Worm (Caenorhabditis elegans): Measurements from ENCODE around the gene dhrr-1.
"Not testable (repeated sequence)": the region's sequence is repeated elsewhere in the genome, so short reads cannot be mapped to it uniquely, and the experiment has no call there.

The dhrr-1 gene

DNA sequence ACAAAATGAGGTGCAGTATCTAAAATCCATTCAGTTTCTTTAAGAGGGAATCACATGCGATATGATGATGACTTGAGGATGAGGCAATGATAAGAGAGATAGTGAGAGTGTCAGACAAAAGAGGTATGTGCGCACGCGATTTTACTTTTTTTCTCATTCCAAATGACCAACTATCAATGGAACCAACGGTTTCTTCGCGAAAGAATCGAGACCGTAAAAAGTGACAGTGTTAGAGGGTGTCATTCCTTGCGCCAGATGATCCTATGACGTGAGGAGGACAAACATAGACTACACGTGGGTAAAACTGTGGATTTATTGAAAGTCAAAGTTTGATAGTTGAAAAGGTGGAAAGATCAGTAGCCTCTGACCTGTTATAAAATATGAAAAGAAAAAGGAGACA lies 39.4 kb downstream of the dhrr-1 start:
- TF ChIP-seq flt-1 (GFP tag; IDR thresholded peaks at IDR 0.05) = no peak
- no peak for TF ChIP-seq med-1 (GFP tag; optimal IDR thresholded peaks at IDR 0.05; ENCODE audit: insufficient read depth)
- TF ChIP-seq T22C8.4 (GFP tag; IDR thresholded peaks at IDR 0.05) = no peak
- TF ChIP-seq ref-1 (GFP tag; conservative IDR thresholded peaks at IDR 0.05) = no peak

DNA sequence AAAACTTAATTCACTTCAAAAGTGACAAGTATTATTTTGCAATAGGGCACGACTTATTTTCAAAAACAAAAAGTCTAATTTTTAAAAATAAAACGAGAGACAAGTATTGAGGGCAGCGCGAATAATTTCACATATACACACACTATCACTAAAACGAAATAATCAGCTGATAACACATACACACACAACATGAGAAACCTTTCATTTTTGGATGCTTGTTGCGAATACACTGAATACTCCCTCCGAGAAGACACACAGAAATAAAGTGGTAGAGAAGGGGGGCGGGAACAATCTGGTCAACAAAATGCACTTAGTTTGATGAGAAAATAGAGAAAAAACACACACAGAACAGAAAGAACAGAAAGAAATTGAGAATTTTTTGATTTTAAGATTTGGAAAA lies 40.0 kb downstream of the dhrr-1 start:
- TF ChIP-seq flt-1 (GFP tag; IDR thresholded peaks at IDR 0.05) (no peak), tab-1 (GFP tag; IDR thresholded peaks at IDR 0.05) (no peak)

ce11 chrIII:8984960-8985359 lies 40.5 kb downstream of the dhrr-1 start:
- TF ChIP-seq med-1 (GFP tag; optimal IDR thresholded peaks at IDR 0.05; ENCODE audit: insufficient read depth) (no peak), T22C8.4 (GFP tag; IDR thresholded peaks at IDR 0.05) (no peak), tab-1 (GFP tag; IDR thresholded peaks at IDR 0.05) (no peak), klf-2 (GFP tag; conservative IDR thresholded peaks at IDR 0.05) (no peak), ztf-23 (GFP tag; IDR thresholded peaks at IDR 0.05) (no peak), cog-1 (tag; optimal IDR thresholded peaks at IDR 0.05) (no peak), flt-1 (GFP tag; IDR thresholded peaks at IDR 0.05) (no peak), ztf-29 (GFP tag; IDR thresholded peaks at IDR 0.05) (no peak), ref-1 (GFP tag; conservative IDR thresholded peaks at IDR 0.05) (no peak)

ce11 chrIII:8985461-8985860 lies 41.0 kb downstream of the dhrr-1 start:
- TF ChIP-seq cog-1 (tag; optimal IDR thresholded peaks at IDR 0.05) = no peak
- TF ChIP-seq flt-1 (GFP tag; IDR thresholded peaks at IDR 0.05) = no peak

DNA sequence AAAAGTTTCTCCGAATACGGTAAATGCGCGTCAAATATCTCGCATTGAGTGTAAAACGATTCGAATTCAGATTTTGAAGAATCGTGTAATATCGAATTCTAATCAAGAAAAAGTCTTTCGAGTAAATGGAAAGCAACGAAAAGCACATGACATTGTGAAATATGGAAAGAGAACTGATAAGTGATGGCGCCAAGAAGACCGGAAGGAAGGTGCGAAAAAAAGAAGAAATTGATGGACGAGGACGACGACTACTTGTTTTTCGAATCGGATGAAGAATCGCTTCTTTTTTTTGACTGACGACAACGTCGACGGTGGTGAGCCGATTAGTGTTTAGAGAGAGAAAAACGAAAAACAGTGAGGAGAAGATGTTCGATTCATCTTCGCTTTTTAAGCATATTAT lies 41.5 kb downstream of the dhrr-1 start:
- TF ChIP-seq ref-1 (GFP tag; conservative IDR thresholded peaks at IDR 0.05) (no peak), tab-1 (GFP tag; IDR thresholded peaks at IDR 0.05) (no peak), cog-1 (tag; optimal IDR thresholded peaks at IDR 0.05) (no peak), ztf-29 (GFP tag; IDR thresholded peaks at IDR 0.05) (no peak), klf-2 (GFP tag; conservative IDR thresholded peaks at IDR 0.05) (no peak), T22C8.4 (GFP tag; IDR thresholded peaks at IDR 0.05) (no peak), flt-1 (GFP tag; IDR thresholded peaks at IDR 0.05) (no peak)

DNA sequence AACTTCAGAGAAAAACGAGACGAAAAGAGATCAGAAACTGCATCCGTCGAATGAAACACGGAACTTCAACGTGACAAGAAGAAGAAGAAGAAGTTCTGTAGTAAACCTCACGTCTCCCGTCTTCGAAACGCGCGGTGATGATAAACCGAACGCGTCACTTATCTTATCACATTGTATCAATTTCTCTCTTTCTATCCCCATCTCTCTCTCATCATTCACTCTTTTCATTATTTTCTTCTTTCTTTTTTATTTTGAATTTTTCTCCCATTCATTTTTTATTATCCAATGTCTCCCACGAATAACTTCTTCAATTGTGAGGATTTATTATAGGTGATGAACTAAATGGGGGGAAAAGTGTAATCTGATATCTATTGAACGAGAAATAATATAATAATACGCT lies 42.4 kb downstream of the dhrr-1 start:
- TF ChIP-seq tab-1 (GFP tag; IDR thresholded peaks at IDR 0.05) (no peak), ztf-23 (GFP tag; IDR thresholded peaks at IDR 0.05) (no peak)

DNA sequence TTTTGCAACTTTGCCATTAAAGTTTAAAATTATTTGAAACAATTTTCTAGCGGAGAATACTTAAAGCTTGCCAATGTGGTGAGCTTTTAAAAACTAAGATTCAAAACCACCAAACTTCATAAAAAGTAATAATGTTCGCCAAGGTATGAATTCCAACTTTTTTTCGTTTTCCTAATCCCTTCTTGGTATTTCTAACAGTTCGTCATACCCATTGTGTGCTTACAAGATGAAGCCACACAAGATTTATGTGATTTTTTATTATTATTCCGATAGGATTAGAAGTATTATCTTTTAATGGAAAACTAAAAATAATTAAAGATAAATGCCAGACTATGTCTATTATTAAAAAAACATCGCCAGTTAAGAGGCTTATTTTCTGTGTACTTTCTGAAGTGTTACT lies 43.6 kb downstream of the dhrr-1 start:
- TF ChIP-seq tab-1 (GFP tag; IDR thresholded peaks at IDR 0.05) (no peak), ztf-29 (GFP tag; IDR thresholded peaks at IDR 0.05) (no peak), ztf-23 (GFP tag; IDR thresholded peaks at IDR 0.05) (no peak), klf-2 (GFP tag; conservative IDR thresholded peaks at IDR 0.05) (no peak), ref-1 (GFP tag; conservative IDR thresholded peaks at IDR 0.05) (no peak), flt-1 (GFP tag; IDR thresholded peaks at IDR 0.05) (no peak), med-1 (GFP tag; optimal IDR thresholded peaks at IDR 0.05; ENCODE audit: insufficient read depth) (no peak), cog-1 (tag; optimal IDR thresholded peaks at IDR 0.05) (no peak), T22C8.4 (GFP tag; IDR thresholded peaks at IDR 0.05) (no peak)

ce11 chrIII:8988544-8988943 lies 44.1 kb downstream of the dhrr-1 start:
- TF ChIP-seq med-1 (GFP tag; optimal IDR thresholded peaks at IDR 0.05; ENCODE audit: insufficient read depth) (no peak), flt-1 (GFP tag; IDR thresholded peaks at IDR 0.05) (0 out of 2 replicates have a peak, but pooled peaks have one; percentile 34), T22C8.4 (GFP tag; IDR thresholded peaks at IDR 0.05) (no peak; the same call in 1 of the 2 replicates)

- TF ChIP-seq ref-1 (GFP tag; conservative IDR thresholded peaks at IDR 0.05); flt-1 (GFP tag; IDR thresholded peaks at IDR 0.05); cog-1 (tag; optimal IDR thresholded peaks at IDR 0.05): not testable (repeated sequence)
Observed at ce11 chrIII:8989752-8990151, 45.3 kb downstream of the dhrr-1 start, which contains the start of gene R08D7.7. R08D7.7 (plus strand) TSS chrIII:8990052.

DNA sequence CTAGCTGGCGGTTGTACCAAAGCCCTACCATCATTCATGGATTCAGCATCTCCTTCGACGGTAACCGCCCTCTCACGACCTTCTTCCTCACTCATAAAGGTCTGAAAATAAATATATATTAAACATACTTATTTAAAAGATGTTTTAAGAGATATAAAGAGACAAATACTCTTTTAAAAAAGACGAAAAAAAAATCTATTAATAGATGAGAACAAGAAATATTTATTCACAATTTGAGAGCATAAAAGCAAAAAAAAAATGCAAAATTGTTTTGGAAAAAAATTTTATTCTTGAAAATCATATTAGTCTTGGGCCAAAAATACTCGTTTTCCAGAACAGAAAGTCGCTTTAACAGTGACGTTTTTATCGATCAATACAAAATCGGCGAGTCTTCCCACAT lies 52.2 kb downstream of the dhrr-1 start, which contains the start of gene skat-1:
TSS of gene skat-1 (minus strand) at position 101 of the 400 bp plus-strand sequence.
- TF ChIP-seq klf-2 (GFP tag; conservative IDR thresholded peaks at IDR 0.05) (no peak), tab-1 (GFP tag; IDR thresholded peaks at IDR 0.05) (no peak), T22C8.4 (GFP tag; IDR thresholded peaks at IDR 0.05) (no peak), ztf-29 (GFP tag; IDR thresholded peaks at IDR 0.05) (no peak), cog-1 (tag; optimal IDR thresholded peaks at IDR 0.05) (no peak), flt-1 (GFP tag; IDR thresholded peaks at IDR 0.05) (no peak), ztf-23 (GFP tag; IDR thresholded peaks at IDR 0.05) (no peak), med-1 (GFP tag; optimal IDR thresholded peaks at IDR 0.05; ENCODE audit: insufficient read depth) (no peak), ref-1 (GFP tag; conservative IDR thresholded peaks at IDR 0.05) (no peak)

- TF ChIP-seq tab-1 (GFP tag; IDR thresholded peaks at IDR 0.05) (no peak), ztf-23 (GFP tag; IDR thresholded peaks at IDR 0.05) (no peak), ref-1 (GFP tag; conservative IDR thresholded peaks at IDR 0.05) (no peak), cog-1 (tag; optimal IDR thresholded peaks at IDR 0.05) (no peak), med-1 (GFP tag; optimal IDR thresholded peaks at IDR 0.05; ENCODE audit: insufficient read depth) (no peak), flt-1 (GFP tag; IDR thresholded peaks at IDR 0.05) (no peak), ztf-29 (GFP tag; IDR thresholded peaks at IDR 0.05) (no peak), klf-2 (GFP tag; conservative IDR thresholded peaks at IDR 0.05) (no peak), T22C8.4 (GFP tag; IDR thresholded peaks at IDR 0.05) (no peak)
Observed at ce11 chrIII:8997821-8998220, 53.4 kb downstream of the dhrr-1 start.
